Worm (Caenorhabditis elegans) whole organism, late embryonic: Measurements from ENCODE around the gene srsx-22.

Experiments used
- ceh-14 ChIP-seq: sonication (generic microtip); optimal IDR thresholded peaks from 2 replicates; lab custom pipeline; 2016; ENCODE audit warnings: missing genotype, missing genetic modification characterization, missing compliant biosample characterization
- lin-11 ChIP-seq: fragments of 200-800 bp; sonication (Bioruptor generic); optimal IDR thresholded peaks from 2 replicates; lab custom pipeline; 2018; ENCODE audit warnings: mild to moderate bottlenecking, missing genetic modification characterization, missing compliant biosample characterization

- TF ChIP-seq lin-11 (tag; lab: Kevin White, UChicago) (no peak), ceh-14 (no peak)
Measured at ce11 chrV:8383716-8384115, 32.2 kb downstream of the srsx-22 start, which contains the start of gene F52E1.14.
